Fruit fly (Drosophila melanogaster): ENCODE data around the gene CG34382.

The CG34382 gene

DNA sequence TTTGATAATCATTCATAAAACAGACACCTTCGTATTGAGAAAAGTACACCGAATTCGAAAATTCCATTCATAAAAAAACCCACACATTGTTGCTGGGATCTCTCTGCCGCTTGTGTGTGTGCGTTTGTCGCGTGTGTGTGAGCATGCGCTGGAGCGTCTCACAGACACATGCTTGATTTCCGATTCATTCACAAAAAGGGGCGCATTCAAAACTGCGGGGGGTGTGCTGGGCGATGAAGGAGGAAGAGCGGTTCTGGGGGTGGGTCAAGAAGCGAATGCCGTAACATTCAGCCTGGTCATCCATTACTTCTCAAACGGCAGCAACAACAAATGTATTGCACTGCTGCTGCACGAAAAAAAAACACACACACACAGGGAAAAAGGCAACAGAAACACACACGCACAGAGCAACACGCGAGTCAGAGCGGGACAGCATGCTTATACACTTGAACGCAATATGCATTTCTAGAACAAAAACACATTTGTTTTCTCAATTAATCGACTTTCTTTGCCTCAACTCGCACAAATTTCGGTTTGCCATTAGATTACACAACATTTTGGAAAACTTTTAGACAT, 24.8 kb upstream of the CG34382 start (continued):
- peak; percentile 44; the same call in 1 of the 3 replicates for TF ChIP-seq eg (GFP tag; IDR thresholded peaks at IDR 0.05)
- no peak for TF ChIP-seq topi (GFP tag; optimal IDR thresholded peaks at IDR 0.05)
- peak; percentile 1 for TF ChIP-seq Ets96B (tag; optimal IDR thresholded peaks at IDR 0.05)
- TF ChIP-seq Ets21C (GFP tag; optimal IDR thresholded peaks at IDR 0.05): no peak
- TF ChIP-seq Blimp-1 (GFP tag; optimal IDR thresholded peaks at IDR 0.05): no peak
- TF ChIP-seq dac (GFP tag; optimal IDR thresholded peaks at IDR 0.05): no peak
- no peak for TF ChIP-seq net (GFP tag; optimal IDR thresholded peaks at IDR 0.05)
- TF ChIP-seq CG11294 (GFP tag; IDR thresholded peaks at IDR 0.05): no peak
- TF ChIP-seq Eip93F (GFP tag; optimal IDR thresholded peaks at IDR 0.05): no peak
- TF ChIP-seq Hr39 (GFP tag; optimal IDR thresholded peaks at IDR 0.05): no peak
- TF ChIP-seq CG6808 (GFP tag; optimal IDR thresholded peaks at IDR 0.05): no peak
- TF ChIP-seq CG34406 (GFP tag; optimal IDR thresholded peaks at IDR 0.05): no peak
- TF ChIP-seq Gug (GFP tag; IDR thresholded peaks at IDR 0.05): no peak; the same call in 1 of the 2 replicates
- peak in 1 of 2 experiments; percentile 7 for TF ChIP-seq salr (GFP tag; optimal IDR thresholded peaks at IDR 0.05)
- TF ChIP-seq Met (GFP tag; optimal IDR thresholded peaks at IDR 0.05): no peak
- TF ChIP-seq Eip78C (GFP tag): no peak
- TF ChIP-seq CG16779 (tag; optimal IDR thresholded peaks at IDR 0.05): peak; percentile 56
- TF ChIP-seq CG6163 (GFP tag; IDR thresholded peaks at IDR 0.05): peak; percentile 66
- TF ChIP-seq CG1621 (tag; optimal IDR thresholded peaks at IDR 0.05): no peak
- TF ChIP-seq acj6 (GFP tag; optimal IDR thresholded peaks at IDR 0.05): no peak
- peak; percentile 72 for TF ChIP-seq svp (GFP tag)
- no peak for TF ChIP-seq OdsH (GFP tag; optimal IDR thresholded peaks at IDR 0.05)
- TF ChIP-seq CG4318 (GFP tag; optimal IDR thresholded peaks at IDR 0.05): no peak

DNA sequence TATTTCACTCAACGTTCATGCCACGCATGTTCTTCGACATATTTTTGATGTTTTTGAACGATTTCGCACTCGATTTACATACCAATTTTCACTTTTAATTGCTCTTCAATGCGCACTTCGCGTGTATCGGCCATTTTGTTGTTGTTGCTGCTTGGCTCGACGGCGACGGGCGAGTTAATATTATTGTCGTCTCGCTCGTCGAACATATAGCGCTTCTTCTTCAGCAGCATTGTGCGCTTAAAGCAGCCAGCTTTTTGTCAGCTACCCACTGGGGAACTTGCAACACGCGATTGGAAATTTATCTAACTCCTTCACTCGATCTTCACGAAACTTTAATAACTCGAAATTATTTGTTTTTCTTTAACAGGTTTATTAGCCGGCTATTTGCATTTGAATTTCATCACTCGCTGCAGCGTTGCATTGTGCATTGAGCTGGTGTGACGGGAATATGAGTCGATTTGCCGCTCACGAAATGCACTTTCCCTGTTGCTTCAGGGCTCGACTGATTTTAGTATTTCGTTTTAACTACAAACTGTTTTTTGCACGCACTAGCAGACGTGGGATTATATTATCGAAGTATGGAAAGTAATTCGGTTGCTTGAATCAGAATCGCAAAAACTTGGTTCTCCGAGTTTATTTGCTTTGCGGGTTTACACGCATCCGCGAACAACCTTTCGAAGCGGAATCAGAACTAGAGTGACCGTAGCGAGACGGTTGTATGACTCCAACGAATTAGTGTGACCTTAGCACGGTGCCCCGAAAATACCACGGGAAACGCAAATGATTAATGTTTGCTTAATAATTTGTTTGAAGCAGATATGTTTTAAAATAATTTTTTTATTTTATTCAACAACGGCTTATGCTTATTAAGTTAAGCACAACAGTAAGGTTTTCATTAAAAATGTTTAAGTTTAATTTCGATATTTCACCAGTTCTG, 23.9 kb upstream of the CG34382 start, which contains the start of gene RasGAP1:
RasGAP1 (minus strand) TSS at position 703 of the 937 bp plus-strand sequence.
- no peak for TF ChIP-seq Eip75B (GFP tag; optimal IDR thresholded peaks at IDR 0.05)
- TF ChIP-seq CG6854 (GFP tag; optimal IDR thresholded peaks at IDR 0.05): peak; percentile 17
- no peak for TF ChIP-seq CG10669 (GFP tag; optimal IDR thresholded peaks at IDR 0.05)
- TF ChIP-seq CG8319 (GFP tag; optimal IDR thresholded peaks at IDR 0.05): no peak
- TF ChIP-seq net (GFP tag; optimal IDR thresholded peaks at IDR 0.05): no peak
- no peak for TF ChIP-seq CG10631 (GFP tag; optimal IDR thresholded peaks at IDR 0.05)
- TF ChIP-seq CG11762 (GFP tag; optimal IDR thresholded peaks at IDR 0.05; ENCODE audit: insufficient read depth): no peak
- no peak for TF ChIP-seq ss (GFP tag; optimal IDR thresholded peaks at IDR 0.05)
- TF ChIP-seq CG8119 (GFP tag; IDR thresholded peaks at IDR 0.05): no peak
- TF ChIP-seq Sox14 (GFP tag; optimal IDR thresholded peaks at IDR 0.05): peak; percentile 25
- no peak for TF ChIP-seq CG34406 (GFP tag; optimal IDR thresholded peaks at IDR 0.05)
- TF ChIP-seq Blimp-1 (GFP tag; optimal IDR thresholded peaks at IDR 0.05): peak; percentile 67
- TF ChIP-seq CG15336 (GFP tag; IDR thresholded peaks at IDR 0.05): 0 out of 2 replicates have a peak, but pooled peaks have one; percentile 8
- no peak for TF ChIP-seq CG6792 (GFP tag; optimal IDR thresholded peaks at IDR 0.05)
- TF ChIP-seq pdm3 (GFP tag; optimal IDR thresholded peaks at IDR 0.05): no peak
- TF ChIP-seq Eip93F (GFP tag; optimal IDR thresholded peaks at IDR 0.05): no peak
- TF ChIP-seq CG3919 (GFP tag; optimal IDR thresholded peaks at IDR 0.05): no peak
- TF ChIP-seq CG3032 (tag; optimal IDR thresholded peaks at IDR 0.05): no peak
- TF ChIP-seq CG1621 (tag; optimal IDR thresholded peaks at IDR 0.05): no peak
- TF ChIP-seq Smox (GFP tag; optimal IDR thresholded peaks at IDR 0.05): no peak
- TF ChIP-seq fd85E (GFP tag; optimal IDR thresholded peaks at IDR 0.05): no peak
- no peak for TF ChIP-seq Lpt (GFP tag; optimal IDR thresholded peaks at IDR 0.05)
- peak; percentile 17 for TF ChIP-seq lz (GFP tag; optimal IDR thresholded peaks at IDR 0.05)
- TF ChIP-seq Hr38 (GFP tag; optimal IDR thresholded peaks at IDR 0.05): no peak
- peak; percentile 50 for TF ChIP-seq svp (GFP tag)
- peak; percentile 84 for TF ChIP-seq CG6276 (GFP tag; optimal IDR thresholded peaks at IDR 0.05)
- no peak for TF ChIP-seq CG6808 (GFP tag; optimal IDR thresholded peaks at IDR 0.05)
- TF ChIP-seq OdsH (GFP tag; optimal IDR thresholded peaks at IDR 0.05): no peak
- TF ChIP-seq Met (GFP tag; optimal IDR thresholded peaks at IDR 0.05): no peak
- no peak for TF ChIP-seq CG7368 (GFP tag; optimal IDR thresholded peaks at IDR 0.05)
- TF ChIP-seq dsx (GFP tag; optimal IDR thresholded peaks at IDR 0.05; ENCODE audit: poor library complexity, severe bottlenecking): no peak
- TF ChIP-seq Sox102F (GFP tag; optimal IDR thresholded peaks at IDR 0.05): no peak
- TF ChIP-seq CG32006 (GFP tag; optimal IDR thresholded peaks at IDR 0.05): no peak
- peak; percentile 11 for TF ChIP-seq CG31627 (GFP tag; optimal IDR thresholded peaks at IDR 0.05)

Data from whole organism, prepupa.